Worm (Caenorhabditis elegans): Measurements from ENCODE around the gene sma-2.
A peak's percentile ranks its signal among the peaks of the same experiment; 100 is the strongest.

- TF ChIP-seq snpc-4 (tag; optimal IDR thresholded peaks at IDR 0.05) (no peak), nhr-12 (tag; optimal IDR thresholded peaks at IDR 0.05) (no peak), unc-62 (GFP tag; optimal IDR thresholded peaks at IDR 0.05) (peak; percentile 50)
Measured at ce11 chrIII:8734327-8734885, 15.1 kb upstream of the sma-2 start.
